Worm (Caenorhabditis elegans): ENCODE measurements around the gene rps-16.

DNA sequence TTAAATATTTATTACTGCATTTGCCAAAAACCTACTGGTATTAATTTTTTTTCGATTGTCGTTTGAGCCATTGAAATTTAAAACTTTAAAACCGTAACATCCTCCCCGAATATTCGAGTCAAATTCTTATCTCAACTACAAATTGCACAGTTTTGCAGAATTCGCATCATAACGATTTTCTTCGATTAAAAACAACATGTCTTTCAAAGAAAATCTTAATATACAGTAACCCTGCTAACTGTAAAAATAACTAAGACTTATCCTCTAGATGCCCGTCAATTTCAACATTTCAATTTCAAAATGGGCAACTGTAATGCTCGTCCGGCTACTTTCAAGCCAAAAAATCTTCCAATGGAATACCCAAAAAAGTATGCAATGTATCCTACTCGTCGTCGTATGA, 20.4 kb upstream of the rps-16 start, which contains the start of gene F14H8.5:
- TF ChIP-seq nhr-237 (tag; optimal IDR thresholded peaks at IDR 0.05) (no peak), ceh-9 (tag; optimal IDR thresholded peaks at IDR 0.05) (no peak)

All from whole organism, L3 larva.